Fruit fly (Drosophila melanogaster): ENCODE results near the gene Moe.

dm6 chrX:8835126-8835525, 63.0 kb downstream of the Moe start:
- TF ChIP-seq CG11762 (GFP tag; optimal IDR thresholded peaks at IDR 0.05; ENCODE audit: insufficient read depth) (no peak), eg (GFP tag; IDR thresholded peaks at IDR 0.05) (no peak), Sox102F (GFP tag; optimal IDR thresholded peaks at IDR 0.05) (no peak), salr (GFP tag; optimal IDR thresholded peaks at IDR 0.05) (no peak), CG16779 (tag; optimal IDR thresholded peaks at IDR 0.05) (no peak), Sox15 (GFP tag; optimal IDR thresholded peaks at IDR 0.05) (no peak), OdsH (GFP tag; optimal IDR thresholded peaks at IDR 0.05) (no peak), Ets96B (tag; optimal IDR thresholded peaks at IDR 0.05) (no peak), CG31627 (GFP tag; optimal IDR thresholded peaks at IDR 0.05) (peak; percentile 10), esn (GFP tag; optimal IDR thresholded peaks at IDR 0.05) (peak; percentile 31), svp (GFP tag) (no peak)

Measured in whole organism, prepupa.